Fruit fly (Drosophila melanogaster) whole organism, adult: ENCODE data around the gene fzy.

Experiments used
- CG11617 ChIP-seq: fragments of 200-800 bp; sonication (Bioruptor generic); optimal IDR thresholded peaks from 2 replicates; lab custom pipeline; 2017; ENCODE audit warnings: mild to moderate bottlenecking, missing biosample characterization, missing genetic modification reagents, missing genetic modification characterization
- CG12768 ChIP-seq: fragments of 200-800 bp; sonication (Bioruptor generic); optimal IDR thresholded peaks from 2 replicates; lab custom pipeline; 2017; ENCODE audit warnings: missing biosample characterization, missing genetic modification characterization, mild to moderate bottlenecking, moderate library complexity, missing genetic modification reagents
- CG14711 ChIP-seq: fragments of 200-800 bp; sonication (Bioruptor generic); optimal IDR thresholded peaks from 2 replicates; lab custom pipeline; 2018; ENCODE audit warnings: missing biosample characterization, mild to moderate bottlenecking, missing genetic modification characterization, moderate library complexity
- CG1620 ChIP-seq: fragments of 200-800 bp; sonication (Bioruptor generic); optimal IDR thresholded peaks from 2 replicates; lab custom pipeline; 2016; ENCODE audit warnings: missing biosample characterization, missing genetic modification characterization
- CG5204 ChIP-seq: fragments of 200-800 bp; sonication (Bioruptor generic); optimal IDR thresholded peaks from 2 replicates; lab custom pipeline; 2016; ENCODE audit warnings: missing biosample characterization, missing genetic modification characterization
- CG7045 ChIP-seq: fragments of 200-800 bp; sonication (Bioruptor generic); optimal IDR thresholded peaks from 2 replicates; lab custom pipeline; 2017; ENCODE audit warnings: missing biosample characterization, mild to moderate bottlenecking, missing genetic modification characterization
- Mnt ChIP-seq: fragments of 200-800 bp; sonication (Bioruptor generic); optimal IDR thresholded peaks from 2 replicates; lab custom pipeline; 2016; ENCODE audit warnings: missing biosample characterization, mild to moderate bottlenecking, missing genetic modification characterization
- tj ChIP-seq: fragments of 200-800 bp; sonication (Bioruptor generic); optimal IDR thresholded peaks from 3 replicates; lab custom pipeline; 2017; ENCODE audit warnings: missing biosample characterization, mild to moderate bottlenecking, missing genetic modification characterization, moderate library complexity

- no peak for TF ChIP-seq CG7045 (GFP tag; lab: Kevin White, UChicago)
- peak; percentile 23 for TF ChIP-seq tj
- no peak for TF ChIP-seq CG14711 (tag; lab: Kevin White, UChicago)
- TF ChIP-seq CG12768 (GFP tag; lab: Kevin White, UChicago) = peak; percentile 17
- no peak for TF ChIP-seq Mnt (GFP tag; lab: Kevin White, UChicago)
- no peak for TF ChIP-seq CG1620 (GFP tag; lab: Kevin White, UChicago)
- no peak for TF ChIP-seq CG5204 (GFP tag; lab: Kevin White, UChicago)
- no peak for TF ChIP-seq CG11617 (GFP tag; lab: Kevin White, UChicago)
Measured at dm6 chr2L:16268107-16268539, 42.6 kb upstream of the fzy start.
